Worm (Caenorhabditis elegans) whole organism, mixed stage, embryonic: ENCODE measurements around the gene C49H3.6.

ENCODE experiments used
- blmp-1 ChIP-seq: fragments of 150-350 bp; optimal IDR thresholded peaks from 2 replicates; lab custom pipeline; 2014; ENCODE audit warnings: missing biosample characterization, missing genetic modification characterization
- ces-1 ChIP-seq: fragments of 150-350 bp; optimal IDR thresholded peaks from 2 replicates; lab custom pipeline; 2014; ENCODE audit warnings: missing biosample characterization, missing genetic modification reagents, missing genetic modification characterization
- lin-13 ChIP-seq: fragments of 150-350 bp; optimal IDR thresholded peaks from 2 replicates; lab custom pipeline; 2014; ENCODE audit warnings: missing biosample characterization, missing genetic modification characterization
- lsy-2 ChIP-seq: fragments of 150-350 bp; optimal IDR thresholded peaks from 2 replicates; lab custom pipeline; 2014; ENCODE audit warnings: missing biosample characterization, missing genetic modification characterization
- mab-5 ChIP-seq: fragments of 150-350 bp; optimal IDR thresholded peaks from 2 replicates; lab custom pipeline; 2014; ENCODE audit warnings: missing biosample characterization, missing genetic modification characterization
- nhr-12 ChIP-seq: fragments of 150-350 bp; optimal IDR thresholded peaks from 2 replicates; lab custom pipeline; 2014; ENCODE audit warnings: missing biosample characterization, missing genetic modification characterization
- nhr-2 ChIP-seq: fragments of 150-350 bp; optimal IDR thresholded peaks from 2 replicates; lab custom pipeline; 2014; ENCODE audit warnings: missing biosample characterization, missing genetic modification characterization
- nhr-237 ChIP-seq: fragments of 150-350 bp; optimal IDR thresholded peaks from 2 replicates; lab custom pipeline; 2014; ENCODE audit warnings: missing biosample characterization, missing genetic modification characterization
- nhr-28 ChIP-seq: fragments of 150-350 bp; optimal IDR thresholded peaks from 2 replicates; lab custom pipeline; 2014; ENCODE audit warnings: missing biosample characterization, missing genetic modification characterization
- nhr-76 ChIP-seq: sonication (generic microtip); optimal IDR thresholded peaks from 2 replicates; lab custom pipeline; 2017; ENCODE audit warnings: missing biosample characterization, missing genetic modification characterization
- pha-4 ChIP-seq: fragments of 150-350 bp; optimal IDR thresholded peaks from 2 replicates; lab custom pipeline; 2018; ENCODE audit warnings: missing biosample characterization, missing genetic modification reagents, missing genetic modification characterization
- unc-62 ChIP-seq: fragments of 150-350 bp; optimal IDR thresholded peaks from 2 replicates; lab custom pipeline; 2014; ENCODE audit warnings: missing biosample characterization, missing genetic modification reagents, missing genetic modification characterization

DNA sequence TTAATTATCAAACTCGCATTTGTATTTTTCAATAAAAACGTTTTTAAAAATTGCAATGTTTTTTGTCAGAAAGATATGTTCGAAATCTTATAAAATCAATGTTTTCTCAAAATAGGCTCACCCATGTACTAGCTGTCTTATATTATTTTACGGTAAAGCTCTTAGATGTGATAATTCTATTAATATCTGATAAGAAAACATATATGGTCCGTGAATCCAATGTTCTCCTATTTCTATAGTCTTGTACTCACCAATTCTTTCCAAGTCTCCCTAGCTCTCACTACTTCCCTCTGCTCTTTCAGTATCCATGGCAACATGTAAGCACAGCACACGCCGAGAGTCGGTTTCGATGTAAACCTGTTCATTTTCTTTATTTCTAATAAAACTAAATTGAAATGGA is 30.2 kb downstream of the C49H3.6 start, which contains the start of gene bbs-2:
- no peak for TF ChIP-seq ces-1 (GFP tag; lab: Kevin White, UChicago)
- no peak for TF ChIP-seq nhr-12 (tag; lab: Kevin White, UChicago)
- TF ChIP-seq unc-62 (GFP tag; lab: Kevin White, UChicago): no peak
- no peak for TF ChIP-seq nhr-76
- TF ChIP-seq lin-13 (tag; lab: Kevin White, UChicago): no peak
- no peak for TF ChIP-seq blmp-1 (tag; lab: Kevin White, UChicago)
- TF ChIP-seq pha-4: no peak
- no peak for TF ChIP-seq nhr-237
- no peak for TF ChIP-seq lsy-2 (tag; lab: Kevin White, UChicago)
- TF ChIP-seq mab-5 (tag; lab: Kevin White, UChicago): no peak
- TF ChIP-seq nhr-28 (tag; lab: Kevin White, UChicago): no peak
- no peak for TF ChIP-seq nhr-2 (tag; lab: Kevin White, UChicago)
